Fruit fly (Drosophila melanogaster) whole organism, pupa: ENCODE measurements around the gene Ir7e.

ENCODE experiments used
- CG10348 ChIP-seq: fragments of 200-800 bp; sonication (Bioruptor generic); IDR thresholded peaks from 2 replicates; pipeline ENCODE4 v1.3.6; 2022; ENCODE audit warnings: missing biosample characterization, missing genetic modification characterization
- CG12605 ChIP-seq: fragments of 200-800 bp; sonication (Bioruptor generic); IDR thresholded peaks from 2 replicates; pipeline ENCODE4 v1.3.6; 2022; ENCODE audit warnings: missing biosample characterization, missing genetic modification characterization
- CG13204 ChIP-seq: fragments of 200-800 bp; sonication (Bioruptor generic); optimal IDR thresholded peaks from 2 replicates; lab custom pipeline; 2018; ENCODE audit warnings: missing biosample characterization, mild to moderate bottlenecking, missing genetic modification characterization, moderate library complexity
- CG14655 ChIP-seq: fragments of 200-800 bp; sonication (Bioruptor generic); optimal IDR thresholded peaks from 3 replicates; lab custom pipeline; 2017; ENCODE audit warnings: mild to moderate bottlenecking, missing biosample characterization, missing genetic modification reagents, missing genetic modification characterization
- CG15710 ChIP-seq: fragments of 200-800 bp; sonication (Bioruptor generic); optimal IDR thresholded peaks from 2 replicates; lab custom pipeline; 2018; ENCODE audit warnings: missing biosample characterization, mild to moderate bottlenecking, missing genetic modification characterization, moderate library complexity
- CG17806 ChIP-seq: fragments of 200-800 bp; sonication (Bioruptor generic); optimal IDR thresholded peaks from 2 replicates; lab custom pipeline; 2018; ENCODE audit warnings: missing biosample characterization, mild to moderate bottlenecking, missing genetic modification characterization, moderate library complexity
- CG32121 ChIP-seq: fragments of 200-800 bp; sonication (Bioruptor generic); IDR thresholded peaks from 2 replicates; pipeline ENCODE4 v1.3.6; 2022; ENCODE audit warnings: missing biosample characterization, missing genetic modification characterization
- CG34367 ChIP-seq: fragments of 200-800 bp; sonication (Bioruptor generic); optimal IDR thresholded peaks from 2 replicates; lab custom pipeline; 2018; ENCODE audit warnings: missing biosample characterization, mild to moderate bottlenecking, missing genetic modification characterization
- CG4496 ChIP-seq: fragments of 200-800 bp; sonication (Bioruptor generic); IDR thresholded peaks from 3 replicates; pipeline ENCODE4 v1.3.6; 2022; ENCODE audit warnings: missing biosample characterization, missing genetic modification characterization
- CG8159 ChIP-seq: fragments of 200-800 bp; sonication (Bioruptor generic); optimal IDR thresholded peaks from 3 replicates; lab custom pipeline; 2018; ENCODE audit warnings: missing biosample characterization, mild to moderate bottlenecking, missing genetic modification characterization, moderate library complexity
- CG8301 ChIP-seq: fragments of 200-800 bp; sonication (Bioruptor generic); optimal IDR thresholded peaks from 2 replicates; lab custom pipeline; 2018; ENCODE audit warnings: missing biosample characterization, mild to moderate bottlenecking, missing genetic modification characterization
- CG9948 ChIP-seq: fragments of 200-800 bp; sonication (Bioruptor generic); optimal IDR thresholded peaks from 2 replicates; lab custom pipeline; 2018; ENCODE audit warnings: missing biosample characterization, mild to moderate bottlenecking, missing genetic modification characterization, moderate library complexity
- D1 ChIP-seq: fragments of 200-800 bp; sonication (Bioruptor generic); optimal IDR thresholded peaks from 2 replicates; lab custom pipeline; 2018; ENCODE audit warnings: missing biosample characterization, mild to moderate bottlenecking, missing genetic modification characterization, moderate library complexity
- EcR ChIP-seq: fragments of 200-800 bp; sonication (Bioruptor generic); optimal IDR thresholded peaks from 3 replicates; lab custom pipeline; 2019; ENCODE audit warnings: missing biosample characterization, missing genetic modification characterization, mild to moderate bottlenecking, moderate library complexity, missing genetic modification reagents
- Ets98B ChIP-seq: fragments of 200-800 bp; sonication (Bioruptor generic); IDR thresholded peaks from 2 replicates; pipeline ENCODE4 v1.3.6; 2022; ENCODE audit warnings: missing biosample characterization, missing genetic modification characterization
- Pif1A ChIP-seq: fragments of 200-800 bp; sonication (Bioruptor generic); optimal IDR thresholded peaks from 3 replicates; lab custom pipeline; 2016; ENCODE audit warnings: missing biosample characterization, missing genetic modification characterization
- Pif1B ChIP-seq: fragments of 200-800 bp; sonication (Bioruptor generic); optimal IDR thresholded peaks from 3 replicates; lab custom pipeline; 2016; ENCODE audit warnings: missing biosample characterization, missing genetic modification characterization
- Snoo ChIP-seq: fragments of 200-800 bp; sonication (Bioruptor generic); optimal IDR thresholded peaks from 3 replicates; lab custom pipeline; 2017; ENCODE audit warnings: missing biosample characterization, mild to moderate bottlenecking, missing genetic modification characterization, inconsistent platforms
- fd96Ca ChIP-seq: fragments of 200-800 bp; sonication (Bioruptor generic); IDR thresholded peaks from 3 replicates; pipeline ENCODE4 v1.3.6; 2022; ENCODE audit warnings: missing biosample characterization, missing genetic modification characterization
- gl ChIP-seq: fragments of 200-800 bp; sonication (Bioruptor generic); optimal IDR thresholded peaks from 2 replicates; lab custom pipeline; 2018; ENCODE audit warnings: missing biosample characterization, mild to moderate bottlenecking, missing genetic modification characterization
- rn ChIP-seq: fragments of 200-800 bp; sonication (Bioruptor generic); IDR thresholded peaks from 2 replicates; pipeline ENCODE4 v1.3.6; 2022; ENCODE audit warnings: missing biosample characterization, missing genetic modification characterization

Gene Ir7e

dm6 chrX:7888386-7889024 lies 7.0 kb upstream of the Ir7e start, which contains the start of gene Acat1:
Gene Acat1 (minus strand): TSS chrX:7888785.
- TF ChIP-seq CG34367 (tag; lab: Kevin White, UChicago): peak; percentile 47
- no peak for TF ChIP-seq Snoo
- TF ChIP-seq CG14655 (GFP tag; lab: Kevin White, UChicago): peak; percentile 55
- peak; percentile 52 for TF ChIP-seq CG8159
- TF ChIP-seq D1: peak; percentile 32
- no peak for TF ChIP-seq CG13204
- TF ChIP-seq fd96Ca (GFP tag; lab: Robert Waterston, UW): no peak
- TF ChIP-seq CG32121: peak; percentile 48; the same call in 1 of the 2 replicates
- TF ChIP-seq CG17806 (tag; lab: Kevin White, UChicago): peak; percentile 65
- no peak for TF ChIP-seq EcR (GFP tag; lab: Kevin White, UChicago)
- TF ChIP-seq Pif1B (GFP tag; lab: Kevin White, UChicago): peak; percentile 81
- TF ChIP-seq Ets98B (GFP tag; lab: Robert Waterston, UW): peak; percentile 62; the same call in 1 of the 2 replicates
- TF ChIP-seq CG10348 (GFP tag; lab: Robert Waterston, UW): no peak
- TF ChIP-seq CG12605: peak; percentile 52
- TF ChIP-seq rn: peak; percentile 63; the same call in 1 of the 2 replicates
- TF ChIP-seq CG4496 (GFP tag; lab: Robert Waterston, UW): peak; percentile 78
- peak; percentile 55 for TF ChIP-seq CG15710 (tag; lab: Kevin White, UChicago)
- peak; percentile 52 for TF ChIP-seq CG8301
- no peak for TF ChIP-seq gl (tag; lab: Kevin White, UChicago)
- TF ChIP-seq CG9948 (tag; lab: Kevin White, UChicago): no peak
- TF ChIP-seq Pif1A (GFP tag; lab: Kevin White, UChicago): peak; percentile 80

dm6 chrX:7884360-7884759 lies 2.9 kb upstream of the Ir7e start, which contains the start of gene Ir7g:
Gene Ir7g (plus strand): TSS chrX:7884660.
- no peak for TF ChIP-seq CG34367 (tag; lab: Kevin White, UChicago)
- no peak for TF ChIP-seq CG10348 (GFP tag; lab: Robert Waterston, UW)
- no peak for TF ChIP-seq Pif1B (GFP tag; lab: Kevin White, UChicago)
- no peak for TF ChIP-seq CG32121
- no peak for TF ChIP-seq fd96Ca (GFP tag; lab: Robert Waterston, UW)
- TF ChIP-seq CG9948 (tag; lab: Kevin White, UChicago): no peak
- TF ChIP-seq, all 21 proteins: peak for 0

dm6 chrX:7883926-7884325 lies 2.4 kb upstream of the Ir7e start, which contains the start of gene Ir7f:
Gene Ir7f (minus strand): TSS chrX:7884026.
- no peak for TF ChIP-seq Pif1A (GFP tag; lab: Kevin White, UChicago)
- no peak for TF ChIP-seq CG4496 (GFP tag; lab: Robert Waterston, UW)
- TF ChIP-seq CG10348 (GFP tag; lab: Robert Waterston, UW): no peak
- TF ChIP-seq CG9948 (tag; lab: Kevin White, UChicago): no peak
- TF ChIP-seq CG8159: no peak
- no peak for TF ChIP-seq CG8301
- no peak for TF ChIP-seq D1
- no peak for TF ChIP-seq gl (tag; lab: Kevin White, UChicago)
- TF ChIP-seq CG14655 (GFP tag; lab: Kevin White, UChicago): no peak
- TF ChIP-seq rn: no peak

dm6 chrX:7878736-7879135 lies 2.7 kb downstream of the Ir7e start, which contains the start of gene Ir7d:
Gene Ir7d (minus strand): TSS chrX:7878836.
- no peak for TF ChIP-seq Snoo
- no peak for TF ChIP-seq CG13204
- no peak for TF ChIP-seq CG12605
- no peak for TF ChIP-seq rn
- no peak for TF ChIP-seq CG32121
- TF ChIP-seq EcR (GFP tag; lab: Kevin White, UChicago): no peak

dm6 chrX:7874094-7874493 lies 7.4 kb downstream of the Ir7e start, which contains the start of gene Ir7c:
Gene Ir7c (plus strand): TSS chrX:7874394.
- no peak for TF ChIP-seq D1
- no peak for TF ChIP-seq Snoo
- no peak for TF ChIP-seq CG15710 (tag; lab: Kevin White, UChicago)
- TF ChIP-seq CG17806 (tag; lab: Kevin White, UChicago): no peak
- no peak for TF ChIP-seq fd96Ca (GFP tag; lab: Robert Waterston, UW)
- no peak for TF ChIP-seq CG8301
- TF ChIP-seq CG8159: no peak
- no peak for TF ChIP-seq CG32121
- TF ChIP-seq CG9948 (tag; lab: Kevin White, UChicago): no peak
- TF ChIP-seq CG34367 (tag; lab: Kevin White, UChicago): no peak
- no peak for TF ChIP-seq CG12605
- TF ChIP-seq CG10348 (GFP tag; lab: Robert Waterston, UW): no peak
- no peak for TF ChIP-seq Pif1B (GFP tag; lab: Kevin White, UChicago)
- no peak for TF ChIP-seq CG4496 (GFP tag; lab: Robert Waterston, UW)
- TF ChIP-seq gl (tag; lab: Kevin White, UChicago): no peak

dm6 chrX:7873172-7873930 lies 8.1 kb downstream of the Ir7e start, which contains the start of gene dec:
Gene dec (minus strand): TSS chrX:7873222.
- TF ChIP-seq CG12605 (no peak), CG34367 (tag; lab: Kevin White, UChicago) (no peak), rn (no peak), EcR (GFP tag; lab: Kevin White, UChicago) (no peak), CG10348 (GFP tag; lab: Robert Waterston, UW) (no peak)
